Worm (Caenorhabditis elegans) whole organism, midembryonic: Measurements from ENCODE around the gene T19D12.10.
"Not testable (repeated sequence)": the region's sequence is repeated elsewhere in the genome, so short reads cannot be mapped to it uniquely, and the experiment has no call there.

ENCODE experiments used
- T22C8.4 ChIP-seq: fragments of 200-800 bp; sonication (Bioruptor generic); IDR thresholded peaks from 2 replicates; pipeline ENCODE4 v1.3.6; 2022; ENCODE audit warnings: missing genetic modification characterization, missing compliant biosample characterization
- cog-1 ChIP-seq: sonication (generic microtip); optimal IDR thresholded peaks from 2 replicates; lab custom pipeline; 2016; ENCODE audit warnings: missing genetic modification characterization, missing compliant biosample characterization
- flt-1 ChIP-seq: fragments of 200-800 bp; sonication (Bioruptor generic); IDR thresholded peaks from 2 replicates; pipeline ENCODE4 v1.3.6; 2022; ENCODE audit warnings: missing genetic modification characterization, missing compliant biosample characterization
- klf-2 ChIP-seq: fragments of 200-800 bp; sonication (Bioruptor generic); conservative IDR thresholded peaks from 2 replicates; pipeline ENCODE4 v1.3.6; 2022; ENCODE audit warnings: missing genetic modification reagents, missing genetic modification characterization, missing compliant biosample characterization
- med-1 ChIP-seq: sonication (generic microtip); optimal IDR thresholded peaks from 2 replicates; lab custom pipeline; 2017; ENCODE audit warnings: missing genetic modification characterization, mild to moderate bottlenecking, missing compliant biosample characterization, antibody characterized with exemption, missing genetic modification reagents; ENCODE audit not compliant: insufficient read depth
- ref-1 ChIP-seq: fragments of 200-800 bp; sonication (Bioruptor generic); conservative IDR thresholded peaks from 2 replicates; pipeline ENCODE4 v1.3.6; 2022; ENCODE audit warnings: missing genetic modification reagents, missing genetic modification characterization, missing compliant biosample characterization
- tab-1 ChIP-seq: fragments of 200-800 bp; sonication (Bioruptor generic); IDR thresholded peaks from 2 replicates; pipeline ENCODE4 v1.3.6; 2022; ENCODE audit warnings: missing genetic modification characterization, missing compliant biosample characterization
- ztf-23 ChIP-seq: fragments of 200-800 bp; sonication (Bioruptor generic); IDR thresholded peaks from 2 replicates; pipeline ENCODE4 v1.3.6; 2022; ENCODE audit warnings: missing genetic modification reagents, missing genetic modification characterization, missing compliant biosample characterization
- ztf-29 ChIP-seq: fragments of 200-800 bp; sonication (Bioruptor generic); IDR thresholded peaks from 2 replicates; pipeline ENCODE4 v1.3.6; 2022; ENCODE audit warnings: missing genetic modification reagents, missing genetic modification characterization, missing compliant biosample characterization

The T19D12.10 gene

DNA sequence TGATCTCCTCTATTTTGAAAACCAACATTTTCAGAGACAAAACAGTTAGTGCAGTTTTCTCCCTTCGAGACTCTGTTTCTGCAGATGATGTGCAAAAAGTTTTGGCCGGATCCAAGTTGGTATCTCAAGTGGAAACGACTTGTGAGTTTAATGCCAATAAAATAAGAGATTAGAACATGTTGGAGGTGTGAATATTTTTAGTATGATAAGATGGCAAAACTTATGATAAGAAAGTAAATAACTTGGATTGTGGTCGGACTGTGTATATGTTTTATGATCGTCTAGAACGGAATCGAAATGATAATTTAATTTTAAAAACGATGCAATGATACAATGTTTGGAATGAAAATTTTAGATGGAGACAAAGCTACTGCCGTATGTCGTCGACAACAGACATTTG is 26.7 kb downstream of the T19D12.10 start:
- no peak for TF ChIP-seq flt-1 (GFP tag; lab: Robert Waterston, UW)

DNA sequence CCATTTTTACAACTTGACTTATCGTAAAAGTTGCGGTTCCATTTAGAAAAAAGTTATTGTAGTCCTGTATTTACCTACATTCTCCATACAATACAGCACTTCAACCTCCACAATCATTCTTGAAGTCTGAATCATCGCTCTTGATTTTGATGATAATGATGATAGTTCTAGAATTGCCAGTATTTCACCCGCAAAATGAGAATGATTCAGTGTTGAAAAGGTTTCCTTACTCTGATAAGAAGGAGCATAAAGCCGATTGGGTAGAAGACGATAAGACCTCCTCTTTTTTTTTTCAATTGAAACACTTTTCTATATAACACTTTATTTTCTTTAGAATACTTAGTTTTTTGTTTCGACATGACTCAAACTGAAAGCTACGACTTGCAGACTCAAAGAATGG is 27.9 kb downstream of the T19D12.10 start, which contains the start of gene T19D12.4:
TSS of gene T19D12.4 (plus strand) at position 295 of the 400 bp plus-strand sequence.
- TF ChIP-seq ztf-23 (GFP tag; lab: Robert Waterston, UW) (no peak), cog-1 (tag; lab: Kevin White, UChicago) (no peak), T22C8.4 (GFP tag; lab: Robert Waterston, UW) (no peak), flt-1 (GFP tag; lab: Robert Waterston, UW) (no peak), ref-1 (no peak), ztf-29 (GFP tag; lab: Robert Waterston, UW) (no peak), tab-1 (GFP tag; lab: Robert Waterston, UW) (no peak), klf-2 (GFP tag; lab: Robert Waterston, UW) (no peak), med-1 (no peak)

ce11 chrII:6629775-6630174 is 28.9 kb downstream of the T19D12.10 start:
- TF ChIP-seq tab-1 (GFP tag; lab: Robert Waterston, UW) (no peak), ref-1 (no peak), flt-1 (GFP tag; lab: Robert Waterston, UW) (no peak), med-1 (no peak), T22C8.4 (GFP tag; lab: Robert Waterston, UW) (no peak), klf-2 (GFP tag; lab: Robert Waterston, UW) (no peak), ztf-23 (GFP tag; lab: Robert Waterston, UW) (no peak), ztf-29 (GFP tag; lab: Robert Waterston, UW) (no peak), cog-1 (tag; lab: Kevin White, UChicago) (no peak)

- TF ChIP-seq T22C8.4 (GFP tag; lab: Robert Waterston, UW) (no peak), ztf-23 (GFP tag; lab: Robert Waterston, UW) (no peak), med-1 (no peak), tab-1 (GFP tag; lab: Robert Waterston, UW) (no peak), ztf-29 (GFP tag; lab: Robert Waterston, UW) (no peak), klf-2 (GFP tag; lab: Robert Waterston, UW) (no peak), ref-1 (no peak)
Measured at ce11 chrII:6628397-6628796, 30.3 kb downstream of the T19D12.10 start.

ce11 chrII:6627182-6627581 is 31.5 kb downstream of the T19D12.10 start, which contains the start of the genes F54H5.5 and F54H5.2:
F54H5.5 (minus strand) TSS chrII:6627282.
F54H5.2 (plus strand) TSS chrII:6627484.
- TF ChIP-seq ref-1; flt-1 (GFP tag; lab: Robert Waterston, UW); med-1: not testable (repeated sequence)

ce11 chrII:6625302-6625701 is 33.4 kb downstream of the T19D12.10 start, which contains the start of gene F54H5.14:
F54H5.14 (minus strand) TSS chrII:6625402.
- TF ChIP-seq med-1 (no peak), T22C8.4 (GFP tag; lab: Robert Waterston, UW) (no peak), ztf-23 (GFP tag; lab: Robert Waterston, UW) (no peak), ztf-29 (GFP tag; lab: Robert Waterston, UW) (no peak), klf-2 (GFP tag; lab: Robert Waterston, UW) (no peak), flt-1 (GFP tag; lab: Robert Waterston, UW) (no peak), ref-1 (no peak), cog-1 (tag; lab: Kevin White, UChicago) (no peak), tab-1 (GFP tag; lab: Robert Waterston, UW) (no peak)

DNA sequence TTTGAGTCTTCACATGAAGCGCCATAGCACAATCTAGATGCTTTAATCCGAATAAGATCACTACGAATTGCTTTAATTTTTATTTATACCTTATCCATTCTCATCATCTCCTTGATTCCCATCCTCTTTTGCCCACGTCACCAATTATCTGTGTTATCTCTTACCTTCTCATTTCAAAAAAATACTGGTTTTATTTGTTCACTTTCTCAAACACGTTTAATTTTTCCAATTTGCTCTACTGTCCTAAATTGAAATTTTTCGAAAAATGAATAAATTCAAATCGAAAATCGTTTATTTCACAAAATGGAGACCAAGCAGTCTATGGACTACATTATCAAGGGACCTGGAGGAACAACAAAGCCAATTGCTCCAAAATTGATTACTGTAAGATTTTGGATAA is 36.8 kb downstream of the T19D12.10 start, which contains the start of gene F54H5.3:
TSS of gene F54H5.3 (plus strand) at position 301 of the 400 bp plus-strand sequence.
- TF ChIP-seq T22C8.4 (GFP tag; lab: Robert Waterston, UW) (no peak), ztf-23 (GFP tag; lab: Robert Waterston, UW) (no peak), cog-1 (tag; lab: Kevin White, UChicago) (no peak), klf-2 (GFP tag; lab: Robert Waterston, UW) (no peak), ztf-29 (GFP tag; lab: Robert Waterston, UW) (no peak), ref-1 (no peak), tab-1 (GFP tag; lab: Robert Waterston, UW) (no peak), flt-1 (GFP tag; lab: Robert Waterston, UW) (no peak), med-1 (no peak)

- no peak for TF ChIP-seq cog-1 (tag; lab: Kevin White, UChicago)
- no peak for TF ChIP-seq T22C8.4 (GFP tag; lab: Robert Waterston, UW)
- no peak for TF ChIP-seq tab-1 (GFP tag; lab: Robert Waterston, UW)
- TF ChIP-seq ztf-23 (GFP tag; lab: Robert Waterston, UW): no peak
- TF ChIP-seq ztf-29 (GFP tag; lab: Robert Waterston, UW): no peak
- TF ChIP-seq klf-2 (GFP tag; lab: Robert Waterston, UW): no peak
Measured at ce11 chrII:6619007-6619406, 39.7 kb downstream of the T19D12.10 start.

DNA sequence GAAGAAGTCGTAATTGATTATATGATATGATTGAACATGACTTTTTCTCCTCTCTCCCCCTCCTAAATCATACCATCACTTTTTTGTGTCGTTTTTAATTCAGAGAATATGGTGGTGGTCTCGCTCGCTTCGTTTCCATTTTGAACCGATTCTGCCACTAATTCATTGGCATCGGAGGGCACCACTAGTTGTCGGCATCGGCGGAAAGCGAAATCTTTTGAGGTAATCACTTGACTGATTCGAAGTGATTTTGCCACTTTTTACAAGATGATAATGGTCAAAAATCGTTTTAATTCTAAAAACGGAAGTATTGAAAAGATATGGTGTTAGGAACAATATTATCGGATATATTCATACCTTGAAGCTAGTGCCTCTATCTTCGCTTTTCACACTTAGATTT is 41.9 kb downstream of the T19D12.10 start, which contains the start of gene klf-3:
TSS of gene klf-3 (plus strand) at position 109 of the 400 bp plus-strand sequence.
- TF ChIP-seq cog-1 (tag; lab: Kevin White, UChicago): no peak
- no peak for TF ChIP-seq med-1
- TF ChIP-seq ztf-29 (GFP tag; lab: Robert Waterston, UW): no peak
- TF ChIP-seq klf-2 (GFP tag; lab: Robert Waterston, UW): no peak
- TF ChIP-seq flt-1 (GFP tag; lab: Robert Waterston, UW): no peak
- TF ChIP-seq tab-1 (GFP tag; lab: Robert Waterston, UW): no peak
- TF ChIP-seq ztf-23 (GFP tag; lab: Robert Waterston, UW): no peak
- TF ChIP-seq ref-1: no peak
- no peak for TF ChIP-seq T22C8.4 (GFP tag; lab: Robert Waterston, UW)

DNA sequence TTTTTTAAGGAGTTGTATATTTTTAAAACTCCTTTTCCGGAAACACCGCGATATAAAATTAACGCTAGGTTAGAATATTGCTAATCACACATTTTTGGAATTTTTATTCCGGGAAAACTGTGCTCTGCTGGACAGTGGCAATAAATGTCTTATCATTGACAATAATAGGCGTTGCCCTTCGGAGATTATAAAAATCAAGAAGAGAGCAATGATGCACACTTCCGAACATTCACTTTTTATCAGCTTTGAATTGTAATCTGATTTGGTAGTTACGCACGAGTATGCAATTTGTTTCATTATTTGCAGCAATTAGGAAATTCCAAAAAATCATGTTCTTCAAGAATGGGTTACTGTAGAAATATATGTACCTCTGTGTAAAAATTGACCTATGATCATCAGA is 42.5 kb downstream of the T19D12.10 start:
- TF ChIP-seq cog-1 (tag; lab: Kevin White, UChicago) (no peak), tab-1 (GFP tag; lab: Robert Waterston, UW) (no peak), ztf-23 (GFP tag; lab: Robert Waterston, UW) (no peak), T22C8.4 (GFP tag; lab: Robert Waterston, UW) (no peak), ref-1 (no peak), ztf-29 (GFP tag; lab: Robert Waterston, UW) (no peak), flt-1 (GFP tag; lab: Robert Waterston, UW) (no peak), med-1 (no peak), klf-2 (GFP tag; lab: Robert Waterston, UW) (no peak)
